Worm (Caenorhabditis elegans) whole organism, L4/young adult: ENCODE measurements around the gene ced-8.

Experiments used
- W03F9.2 ChIP-seq: fragments of 150-350 bp; optimal IDR thresholded peaks from 2 replicates; lab custom pipeline; 2014; ENCODE audit warnings: missing biosample characterization, missing genetic modification characterization
- dao-5 ChIP-seq: sonication (generic microtip); optimal IDR thresholded peaks from 2 replicates; lab custom pipeline; 2016; ENCODE audit warnings: missing genotype, missing genetic modification characterization, moderate library complexity, missing compliant biosample characterization
- him-1 ChIP-seq: sonication (generic microtip); optimal IDR thresholded peaks from 2 replicates; lab custom pipeline; 2016; ENCODE audit warnings: missing genotype, missing genetic modification reagents, missing genetic modification characterization, missing compliant biosample characterization

DNA sequence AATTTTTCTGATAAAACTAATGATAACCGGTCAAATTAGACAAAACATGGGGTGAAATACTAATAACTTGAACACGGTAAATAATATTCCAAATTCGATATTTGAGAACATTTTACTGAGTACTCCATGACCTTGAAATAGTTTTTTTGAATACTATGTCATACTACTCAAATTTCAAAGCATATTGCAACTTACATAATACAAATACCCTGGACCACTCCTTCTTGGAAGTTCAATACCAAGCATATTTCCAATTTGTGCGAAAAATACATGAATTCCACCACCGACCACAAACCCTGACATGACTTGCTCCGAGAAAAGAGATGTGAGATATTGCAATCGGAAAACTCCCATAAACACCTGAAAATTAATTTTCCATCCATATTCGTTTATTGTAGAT, 9.9 kb downstream of the ced-8 start:
- TF ChIP-seq W03F9.2 (tag; lab: Kevin White, UChicago) (no peak), dao-5 (tag; lab: Kevin White, UChicago) (no peak), him-1 (tag; lab: Kevin White, UChicago) (no peak)
